Fruit fly (Drosophila melanogaster): ENCODE data around the gene CG6664.

The CG6664 gene

DNA sequence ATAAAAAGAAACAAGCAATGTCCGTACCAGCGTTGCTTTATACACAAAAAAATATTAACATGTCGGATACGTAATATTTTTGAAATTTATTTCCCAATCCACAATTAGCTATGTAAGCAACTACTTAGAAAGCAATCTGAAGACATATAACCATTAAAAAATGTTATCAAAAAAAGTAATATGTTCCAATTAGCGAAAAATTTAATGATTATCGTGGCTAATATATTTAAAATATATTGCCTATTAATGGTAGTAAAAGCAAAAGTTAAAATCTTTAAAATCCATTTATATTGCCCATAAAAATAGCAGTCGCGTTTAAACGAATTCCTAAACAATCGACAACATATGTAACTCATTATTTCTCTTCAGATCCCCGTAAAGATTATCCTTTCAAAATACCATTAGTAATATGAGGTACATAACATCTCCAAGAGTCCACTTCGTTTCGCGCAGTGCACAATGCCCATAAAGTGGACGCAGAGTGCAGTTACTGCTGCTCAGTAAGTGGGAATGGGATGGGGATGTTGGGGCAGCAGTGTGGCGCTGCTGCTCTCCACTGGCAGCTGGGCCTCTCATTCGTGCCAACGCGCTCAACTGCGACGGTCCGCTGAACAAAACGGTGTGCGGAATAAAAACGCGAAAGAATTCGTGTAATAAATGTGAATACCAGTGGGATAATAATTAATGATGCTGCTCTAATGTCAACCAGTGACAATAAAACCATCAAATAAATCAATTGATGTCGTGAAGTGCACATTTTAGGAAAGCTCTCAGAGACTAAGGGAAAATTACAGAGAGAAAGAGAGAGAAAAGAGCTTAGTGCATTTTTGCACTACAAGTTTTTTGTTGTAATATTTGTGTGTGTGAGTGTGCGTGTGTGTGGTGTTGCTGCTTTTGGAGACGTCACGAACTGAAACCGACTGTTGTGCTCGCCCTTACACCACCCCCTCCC, 29.6 kb downstream of the CG6664 start (continued):
- TF ChIP-seq sna (GFP tag; IDR thresholded peaks at IDR 0.05; ENCODE audit: partially characterized antibody), result no peak
- no peak for TF ChIP-seq CG1832 (GFP tag; optimal IDR thresholded peaks at IDR 0.05)
- TF ChIP-seq lilli (GFP tag; optimal IDR thresholded peaks at IDR 0.05), result peak; percentile 42
- TF ChIP-seq zen2 (GFP tag; IDR thresholded peaks at IDR 0.05; ENCODE audit: partially characterized antibody), result no peak
- TF ChIP-seq CG10543 (GFP tag; optimal IDR thresholded peaks at IDR 0.05), result no peak
- TF ChIP-seq bbx (GFP tag; IDR thresholded peaks at IDR 0.05; ENCODE audit: partially characterized antibody), result no peak
- no peak for TF ChIP-seq CG9876 (GFP tag; optimal IDR thresholded peaks at IDR 0.05)
- peak; percentile 43 for TF ChIP-seq CG32532 (GFP tag; IDR thresholded peaks at IDR 0.05)
- no peak for TF ChIP-seq pnt (GFP tag; optimal IDR thresholded peaks at IDR 0.05)
- TF ChIP-seq nerfin-2 (GFP tag; IDR thresholded peaks at IDR 0.05; ENCODE audit: partially characterized antibody), result no peak
- TF ChIP-seq CG30431 (GFP tag; optimal IDR thresholded peaks at IDR 0.05), result no peak
- peak; percentile 55 for TF ChIP-seq dysf (GFP tag; IDR thresholded peaks at IDR 0.05)
- TF ChIP-seq H15 (GFP tag; IDR thresholded peaks at IDR 0.05), result no peak
- TF ChIP-seq Fer2 (tag; optimal IDR thresholded peaks at IDR 0.05), result no peak
- no peak for TF ChIP-seq sens-2 (GFP tag; IDR thresholded peaks at IDR 0.05)
- TF ChIP-seq CG10147 (GFP tag; optimal IDR thresholded peaks at IDR 0.05), result peak; percentile 37
- TF ChIP-seq dati (GFP tag; IDR thresholded peaks at IDR 0.05), result peak; percentile 52; the same call in 1 of the 2 replicates
- peak; percentile 55 for TF ChIP-seq sisA (GFP tag; IDR thresholded peaks at IDR 0.05)
- peak; percentile 71 for TF ChIP-seq Rfx (GFP tag; IDR thresholded peaks at IDR 0.05)
- TF ChIP-seq CG10959 (GFP tag; IDR thresholded peaks at IDR 0.05), result no peak
- no peak for TF ChIP-seq btn (GFP tag; optimal IDR thresholded peaks at IDR 0.05)
- TF ChIP-seq tup (GFP tag; optimal IDR thresholded peaks at IDR 0.05), result no peak
- TF ChIP-seq CG7928 (GFP tag; optimal IDR thresholded peaks at IDR 0.05), result no peak
- TF ChIP-seq Oaz (GFP tag; IDR thresholded peaks at IDR 0.05), result no peak
- TF ChIP-seq rib (GFP tag; IDR thresholded peaks at IDR 0.05), result no peak
- TF ChIP-seq CG4854 (GFP tag; optimal IDR thresholded peaks at IDR 0.05), result no peak
- TF ChIP-seq slbo (GFP tag; IDR thresholded peaks at IDR 0.05), result peak; percentile 67
- TF ChIP-seq CG11560 (tag; IDR thresholded peaks at IDR 0.05), result no peak
- TF ChIP-seq Ssrp (tag; optimal IDR thresholded peaks at IDR 0.05), result peak; percentile 37
- no peak for TF ChIP-seq CG12744 (GFP tag; optimal IDR thresholded peaks at IDR 0.05)
- TF ChIP-seq sima (GFP tag; optimal IDR thresholded peaks at IDR 0.05), result no peak
- TF ChIP-seq CG5245 (GFP tag; optimal IDR thresholded peaks at IDR 0.05), result no peak
- TF ChIP-seq ap (GFP tag; IDR thresholded peaks at IDR 0.05), result no peak
- TF ChIP-seq Chrac-16 (GFP tag; optimal IDR thresholded peaks at IDR 0.05), result peak; percentile 29
- peak; percentile 49; the same call in 1 of the 2 replicates for TF ChIP-seq CG1024 (GFP tag; IDR thresholded peaks at IDR 0.05)
- TF ChIP-seq zfh1 (GFP tag; IDR thresholded peaks at IDR 0.05), result peak; percentile 54; the same call in 2 of the 3 replicates
- peak; percentile 51; the same call in 1 of the 2 replicates for TF ChIP-seq CG9215 (GFP tag; IDR thresholded peaks at IDR 0.05)
- TF ChIP-seq zfh2 (GFP tag; optimal IDR thresholded peaks at IDR 0.05), result peak; percentile 19
- no peak for TF ChIP-seq usp (GFP tag; optimal IDR thresholded peaks at IDR 0.05)
- TF ChIP-seq fru (optimal IDR thresholded peaks at IDR 0.05), result no peak
- peak; percentile 31 for TF ChIP-seq Camta (GFP tag; optimal IDR thresholded peaks at IDR 0.05)
- peak; percentile 64 for TF ChIP-seq CG12391 (tag; optimal IDR thresholded peaks at IDR 0.05)
- peak; percentile 31 for TF ChIP-seq CG12071 (GFP tag; optimal IDR thresholded peaks at IDR 0.05)
- TF ChIP-seq Hr51 (GFP tag; optimal IDR thresholded peaks at IDR 0.05), result peak; percentile 18 to 64
- no peak for TF ChIP-seq yki (optimal IDR thresholded peaks at IDR 0.05)
- TF ChIP-seq twi (tag; optimal IDR thresholded peaks at IDR 0.05), result no peak
- TF ChIP-seq CG3726 (GFP tag; IDR thresholded peaks at IDR 0.05), result peak; percentile 28; the same call in 1 of the 3 replicates
- peak; percentile 49; the same call in 1 of the 2 replicates for TF ChIP-seq al (GFP tag; IDR thresholded peaks at IDR 0.05)
- no peak for TF ChIP-seq ab (GFP tag; optimal IDR thresholded peaks at IDR 0.05)
- TF ChIP-seq ac (GFP tag; optimal IDR thresholded peaks at IDR 0.05), result no peak
